Worm (Caenorhabditis elegans) whole organism, L1 larva: ENCODE results near the gene F20B6.5.

ENCODE experiments used
- C04F5.9 ChIP-seq: sonication (generic microtip); optimal IDR thresholded peaks from 2 replicates; lab custom pipeline; 2016; ENCODE audit warnings: missing genetic modification characterization, missing compliant biosample characterization
- C16A3.4 ChIP-seq: fragments of 150-350 bp; optimal IDR thresholded peaks from 2 replicates; lab custom pipeline; 2014; ENCODE audit warnings: missing biosample characterization, missing genetic modification characterization
- F16B12.6 ChIP-seq: fragments of 150-350 bp; optimal IDR thresholded peaks from 2 replicates; lab custom pipeline; 2014; ENCODE audit warnings: missing biosample characterization, missing genetic modification characterization
- Y116A8C.19 ChIP-seq: sonication (generic microtip); optimal IDR thresholded peaks from 2 replicates; lab custom pipeline; 2016; ENCODE audit warnings: missing compliant biosample characterization, missing genetic modification characterization, borderline replicate concordance
- aha-1 ChIP-seq: fragments of 150-350 bp; optimal IDR thresholded peaks from 2 replicates; lab custom pipeline; 2014; ENCODE audit warnings: missing biosample characterization, missing genetic modification characterization
- aly-2 ChIP-seq: fragments of 150-350 bp; optimal IDR thresholded peaks from 2 replicates; lab custom pipeline; 2014; ENCODE audit warnings: missing biosample characterization, missing genetic modification characterization
- blmp-1 ChIP-seq: fragments of 150-350 bp; optimal IDR thresholded peaks from 2 replicates; lab custom pipeline; 2014; ENCODE audit warnings: missing biosample characterization, missing genetic modification characterization
- ceh-88 ChIP-seq: fragments of 200-800 bp; sonication (Bioruptor generic); IDR thresholded peaks from 2 replicates; pipeline ENCODE4 v1.3.6; 2022; ENCODE audit warnings: missing genetic modification characterization, missing compliant biosample characterization
- ceh-90 ChIP-seq: sonication (generic microtip); optimal IDR thresholded peaks from 2 replicates; lab custom pipeline; 2016; ENCODE audit warnings: missing genetic modification characterization, missing compliant biosample characterization
- ces-1 ChIP-seq: fragments of 150-350 bp; optimal IDR thresholded peaks from 2 replicates; lab custom pipeline; 2014; ENCODE audit warnings: missing biosample characterization, missing genetic modification reagents, missing genetic modification characterization
- dpl-1 ChIP-seq, 3 experiments: fragments of 150-350 bp in 2 of 3; sonication (generic microtip) in 1 of 3; optimal IDR thresholded peaks; 2 replicates each; lab custom pipeline; 2014 to 2017; ENCODE audit warnings: missing biosample characterization in 3 of 3, missing genetic modification characterization in 3 of 3, missing genetic modification reagents in 3 of 3
- dsc-1 ChIP-seq: sonication (generic microtip); optimal IDR thresholded peaks from 2 replicates; lab custom pipeline; 2016; ENCODE audit warnings: mild to moderate bottlenecking, missing genetic modification characterization, missing compliant biosample characterization
- efl-3 ChIP-seq: fragments of 200-800 bp; sonication (Bioruptor generic); optimal IDR thresholded peaks from 2 replicates; lab custom pipeline; 2018; ENCODE audit warnings: mild to moderate bottlenecking, missing genetic modification characterization, missing compliant biosample characterization
- elt-2 ChIP-seq: sonication (generic microtip); optimal IDR thresholded peaks from 2 replicates; lab custom pipeline; 2016; ENCODE audit warnings: missing genetic modification characterization, mild to moderate bottlenecking, inconsistent platforms, missing compliant biosample characterization, missing genetic modification reagents
- fkh-10 ChIP-seq: sonication (generic microtip); optimal IDR thresholded peaks from 2 replicates; lab custom pipeline; 2017; ENCODE audit warnings: missing biosample characterization, missing genetic modification reagents, missing genetic modification characterization
- fkh-8 ChIP-seq: sonication (generic microtip); optimal IDR thresholded peaks from 2 replicates; lab custom pipeline; 2016; ENCODE audit warnings: mild to moderate bottlenecking, missing genetic modification characterization, missing compliant biosample characterization
- fos-1 ChIP-seq: fragments of 150-350 bp; optimal IDR thresholded peaks from 2 replicates; lab custom pipeline; 2014; ENCODE audit warnings: missing biosample characterization, missing genetic modification characterization
- grh-1 ChIP-seq: fragments of 200-800 bp; sonication (Bioruptor generic); IDR thresholded peaks from 2 replicates; pipeline ENCODE4 v1.3.6; 2022; ENCODE audit warnings: missing genetic modification reagents, missing genetic modification characterization, missing compliant biosample characterization
- hlh-17 ChIP-seq: fragments of 200-800 bp; sonication (Bioruptor generic); optimal IDR thresholded peaks from 2 replicates; lab custom pipeline; 2018; ENCODE audit warnings: missing genetic modification characterization, mild to moderate bottlenecking, missing compliant biosample characterization, moderate library complexity, borderline replicate concordance
- hlh-4 ChIP-seq: sonication (generic microtip); optimal IDR thresholded peaks from 2 replicates; lab custom pipeline; 2016; ENCODE audit warnings: mild to moderate bottlenecking, missing genetic modification characterization, missing compliant biosample characterization
- hpl-2 ChIP-seq: fragments of 150-350 bp; optimal IDR thresholded peaks from 2 replicates; lab custom pipeline; 2014; ENCODE audit warnings: missing biosample characterization, missing genetic modification reagents, missing genetic modification characterization
- irx-1 ChIP-seq: sonication (generic microtip); optimal IDR thresholded peaks from 2 replicates; lab custom pipeline; 2016; ENCODE audit warnings: missing genetic modification characterization, missing compliant biosample characterization
- lin-15B ChIP-seq: fragments of 150-350 bp; sonication (generic microtip); optimal IDR thresholded peaks from 3 replicates; lab custom pipeline; 2014; ENCODE audit warnings: missing biosample characterization, missing genetic modification characterization
- lin-39 ChIP-seq: fragments of 150-350 bp; optimal IDR thresholded peaks from 2 replicates; lab custom pipeline; 2014; ENCODE audit warnings: missing biosample characterization, missing genetic modification reagents, missing genetic modification characterization
- lsy-2 ChIP-seq, 2 experiments: fragments of 150-350 bp; optimal IDR thresholded peaks; 2 replicates each; lab custom pipeline; 2014; ENCODE audit warnings: missing biosample characterization in 2 of 2, missing genetic modification characterization in 2 of 2
- mab-9 ChIP-seq: fragments of 200-800 bp; sonication (Bioruptor generic); IDR thresholded peaks from 2 replicates; pipeline ENCODE4 v1.3.6; 2022; ENCODE audit warnings: missing genetic modification reagents, missing genetic modification characterization, missing compliant biosample characterization
- mdl-1 ChIP-seq, 2 experiments: fragments of 150-350 bp; optimal IDR thresholded peaks; 2 replicates each; lab custom pipeline; 2014 to 2017; ENCODE audit warnings: missing biosample characterization in 2 of 2, missing genetic modification characterization in 2 of 2, inconsistent platforms in 1 of 2
- mef-2 ChIP-seq: fragments of 150-350 bp; optimal IDR thresholded peaks from 2 replicates; lab custom pipeline; 2014; ENCODE audit warnings: missing biosample characterization, missing genetic modification characterization
- mep-1 ChIP-seq: fragments of 150-350 bp; optimal IDR thresholded peaks from 2 replicates; lab custom pipeline; 2014; ENCODE audit warnings: missing biosample characterization, missing genetic modification characterization
- nhr-11 ChIP-seq: fragments of 150-350 bp; optimal IDR thresholded peaks from 2 replicates; lab custom pipeline; 2014; ENCODE audit warnings: missing biosample characterization, missing genetic modification characterization
- nhr-19 ChIP-seq: fragments of 200-800 bp; sonication (Bioruptor generic); conservative IDR thresholded peaks from 2 replicates; pipeline ENCODE4 v1.3.6; 2022; ENCODE audit warnings: missing genetic modification characterization, missing compliant biosample characterization
- nhr-28 ChIP-seq: fragments of 150-350 bp; optimal IDR thresholded peaks from 2 replicates; lab custom pipeline; 2014; ENCODE audit warnings: missing biosample characterization, missing genetic modification characterization
- nhr-47 ChIP-seq: sonication (generic microtip); optimal IDR thresholded peaks from 2 replicates; lab custom pipeline; 2016; ENCODE audit warnings: mild to moderate bottlenecking, missing genetic modification characterization, moderate library complexity, missing compliant biosample characterization
- nhr-76 ChIP-seq: sonication (generic microtip); optimal IDR thresholded peaks from 2 replicates; lab custom pipeline; 2017; ENCODE audit warnings: missing biosample characterization, missing genetic modification characterization
- nhr-77 ChIP-seq: fragments of 150-350 bp; optimal IDR thresholded peaks from 2 replicates; lab custom pipeline; 2014; ENCODE audit warnings: missing biosample characterization, missing genetic modification characterization
- nhr-85 ChIP-seq: sonication (generic microtip); peaks from one replicate; lab custom pipeline; 2016; ENCODE audit warnings: missing genetic modification characterization, inconsistent platforms, missing compliant biosample characterization
- nhr-90 ChIP-seq: sonication (generic microtip); optimal IDR thresholded peaks from 2 replicates; lab custom pipeline; 2016; ENCODE audit warnings: mild to moderate bottlenecking, missing genetic modification characterization, missing compliant biosample characterization; ENCODE audit not compliant: poor library complexity
- pag-3 ChIP-seq: sonication (generic microtip); optimal IDR thresholded peaks from 2 replicates; lab custom pipeline; 2017; ENCODE audit warnings: missing genetic modification characterization, mild to moderate bottlenecking, missing compliant biosample characterization, antibody characterized with exemption, borderline replicate concordance; ENCODE audit not compliant: insufficient read depth
- rnt-1 ChIP-seq: sonication (generic microtip); optimal IDR thresholded peaks from 2 replicates; lab custom pipeline; 2016; ENCODE audit warnings: mild to moderate bottlenecking, missing genetic modification characterization, moderate library complexity, missing compliant biosample characterization
- skn-1 ChIP-seq: fragments of 150-350 bp; optimal IDR thresholded peaks from 2 replicates; lab custom pipeline; 2014; ENCODE audit warnings: missing biosample characterization, missing genetic modification characterization
- snu-23 ChIP-seq: sonication (generic microtip); optimal IDR thresholded peaks from 2 replicates; lab custom pipeline; 2016; ENCODE audit warnings: missing genetic modification characterization, missing compliant biosample characterization
- sox-4 ChIP-seq: sonication (generic microtip); optimal IDR thresholded peaks from 2 replicates; lab custom pipeline; 2016; ENCODE audit warnings: missing genetic modification characterization, missing compliant biosample characterization
- sptf-1 ChIP-seq: fragments of 150-350 bp; optimal IDR thresholded peaks from 2 replicates; lab custom pipeline; 2014; ENCODE audit warnings: missing biosample characterization, missing genetic modification characterization
- sup-37 ChIP-seq: fragments of 200-800 bp; sonication (Bioruptor generic); optimal IDR thresholded peaks from 2 replicates; lab custom pipeline; 2018; ENCODE audit warnings: mild to moderate bottlenecking, missing genetic modification characterization, missing compliant biosample characterization
- swsn-7 ChIP-seq: sonication (generic microtip); optimal IDR thresholded peaks from 2 replicates; lab custom pipeline; 2016; ENCODE audit warnings: missing genetic modification characterization, missing compliant biosample characterization
- tbx-2 ChIP-seq: sonication (generic microtip); optimal IDR thresholded peaks from 2 replicates; lab custom pipeline; 2016; ENCODE audit warnings: missing genetic modification characterization, missing compliant biosample characterization
- tlp-1 ChIP-seq: fragments of 150-350 bp; optimal IDR thresholded peaks from 2 replicates; lab custom pipeline; 2014; ENCODE audit warnings: missing biosample characterization, missing genetic modification characterization
- unc-130 ChIP-seq: fragments of 150-350 bp; optimal IDR thresholded peaks from 2 replicates; lab custom pipeline; 2017; ENCODE audit warnings: missing biosample characterization, missing genetic modification characterization, inconsistent platforms
- unc-86 ChIP-seq: sonication (generic microtip); optimal IDR thresholded peaks from 2 replicates; lab custom pipeline; 2016; ENCODE audit warnings: missing genetic modification characterization, missing compliant biosample characterization
- unc-98 ChIP-seq: fragments of 200-800 bp; sonication (Bioruptor generic); IDR thresholded peaks from 2 replicates; pipeline ENCODE4 v1.3.6; 2022; ENCODE audit warnings: missing genetic modification characterization, missing compliant biosample characterization
- xbp-1 ChIP-seq: sonication (generic microtip); optimal IDR thresholded peaks from 2 replicates; lab custom pipeline; 2016; ENCODE audit warnings: missing genetic modification characterization, missing compliant biosample characterization
- zag-1 ChIP-seq: fragments of 150-350 bp; optimal IDR thresholded peaks from 2 replicates; lab custom pipeline; 2014; ENCODE audit warnings: missing biosample characterization, missing genetic modification characterization
- ztf-4 ChIP-seq: fragments of 150-350 bp; optimal IDR thresholded peaks from 2 replicates; lab custom pipeline; 2014; ENCODE audit warnings: missing biosample characterization, missing genetic modification characterization

F20B6.5 gene

ce11 chrX:4190537-4191144 lies 9.1 kb downstream of the F20B6.5 start, which contains the start of gene vha-12 (continued):
- TF ChIP-seq nhr-28 (tag; lab: Kevin White, UChicago) (no peak), unc-98 (GFP tag; lab: Robert Waterston, UW) (no peak), F16B12.6 (tag; lab: Kevin White, UChicago) (peak; percentile 31), aly-2 (tag; lab: Kevin White, UChicago) (peak; percentile 83), unc-130 (no peak), nhr-11 (tag; lab: Kevin White, UChicago) (peak; percentile 63), ceh-88 (GFP tag; lab: Robert Waterston, UW) (peak; percentile 51; the same call in 1 of the 2 replicates), xbp-1 (tag; lab: Kevin White, UChicago) (peak; percentile 94), lin-39 (tag; lab: Kevin White, UChicago) (peak; percentile 65), mdl-1 (tag; optimal IDR thresholded peaks at IDR 0.05; lab: Kevin White, UChicago) (peak in 1 of 2 experiments; percentile 89), mep-1 (tag; lab: Kevin White, UChicago) (peak; percentile 86), mef-2 (tag; lab: Kevin White, UChicago) (peak; percentile 71), snu-23 (GFP tag; lab: Kevin White, UChicago) (peak; percentile 95), Y116A8C.19 (tag; lab: Kevin White, UChicago) (no peak), fkh-10 (GFP tag; lab: Kevin White, UChicago) (peak; percentile 83), blmp-1 (tag; lab: Kevin White, UChicago) (peak; percentile 80), nhr-90 (tag; lab: Kevin White, UChicago) (peak; percentile 92), efl-3 (GFP tag; lab: Kevin White, UChicago) (no peak), lsy-2 (tag; optimal IDR thresholded peaks at IDR 0.05; lab: Kevin White, UChicago) (peak; percentile 87 to 90), elt-2 (peak; percentile 77), tlp-1 (tag; lab: Kevin White, UChicago) (no peak), hpl-2 (no peak), sox-4 (tag; lab: Kevin White, UChicago) (peak; percentile 58), C04F5.9 (tag; lab: Kevin White, UChicago) (peak; percentile 41), skn-1 (tag; lab: Kevin White, UChicago) (peak; percentile 87), unc-86 (tag; lab: Kevin White, UChicago) (peak; percentile 90), ces-1 (GFP tag; lab: Kevin White, UChicago) (no peak), nhr-76 (tag; lab: Kevin White, UChicago) (no peak), rnt-1 (tag; lab: Kevin White, UChicago) (peak; percentile 94), irx-1 (tag; lab: Kevin White, UChicago) (peak; percentile 65), dsc-1 (tag; lab: Kevin White, UChicago) (peak; percentile 77), ztf-4 (tag; lab: Kevin White, UChicago) (peak; percentile 78), hlh-17 (GFP tag; lab: Kevin White, UChicago) (no peak), nhr-19 (GFP tag; lab: Robert Waterston, UW) (peak; percentile 90), lin-15B (tag; lab: Kevin White, UChicago) (peak; percentile 51), fos-1 (tag; lab: Kevin White, UChicago) (peak; percentile 91), sptf-1 (tag; lab: Kevin White, UChicago) (no peak), hlh-4 (tag; lab: Kevin White, UChicago) (no peak), zag-1 (tag; lab: Kevin White, UChicago) (no peak), nhr-85 (peak; percentile 96), fkh-8 (tag; lab: Kevin White, UChicago) (peak; percentile 89), grh-1 (GFP tag; lab: Robert Waterston, UW) (peak; percentile 91), dpl-1 (GFP tag; optimal IDR thresholded peaks at IDR 0.05; lab: Kevin White, UChicago) (peak; percentile 63 to 74 (median 68)), sup-37 (GFP tag; lab: Kevin White, UChicago) (peak; percentile 3), aha-1 (tag; lab: Kevin White, UChicago) (no peak), nhr-77 (tag; lab: Kevin White, UChicago) (peak; percentile 89), C16A3.4 (tag; lab: Kevin White, UChicago) (peak; percentile 82), swsn-7 (peak; percentile 94), tbx-2 (peak; percentile 95), nhr-47 (peak; percentile 94), mab-9 (GFP tag; lab: Robert Waterston, UW) (peak; percentile 66; the same call in 1 of the 2 replicates), pag-3 (tag; lab: Kevin White, UChicago) (peak; percentile 76), ceh-90 (tag; lab: Kevin White, UChicago) (no peak)
